Fruit fly (Drosophila melanogaster): ENCODE results near the gene CG5149.
A peak's percentile ranks its signal among the peaks of the same experiment; 100 is the strongest.

CG5149 gene

DNA sequence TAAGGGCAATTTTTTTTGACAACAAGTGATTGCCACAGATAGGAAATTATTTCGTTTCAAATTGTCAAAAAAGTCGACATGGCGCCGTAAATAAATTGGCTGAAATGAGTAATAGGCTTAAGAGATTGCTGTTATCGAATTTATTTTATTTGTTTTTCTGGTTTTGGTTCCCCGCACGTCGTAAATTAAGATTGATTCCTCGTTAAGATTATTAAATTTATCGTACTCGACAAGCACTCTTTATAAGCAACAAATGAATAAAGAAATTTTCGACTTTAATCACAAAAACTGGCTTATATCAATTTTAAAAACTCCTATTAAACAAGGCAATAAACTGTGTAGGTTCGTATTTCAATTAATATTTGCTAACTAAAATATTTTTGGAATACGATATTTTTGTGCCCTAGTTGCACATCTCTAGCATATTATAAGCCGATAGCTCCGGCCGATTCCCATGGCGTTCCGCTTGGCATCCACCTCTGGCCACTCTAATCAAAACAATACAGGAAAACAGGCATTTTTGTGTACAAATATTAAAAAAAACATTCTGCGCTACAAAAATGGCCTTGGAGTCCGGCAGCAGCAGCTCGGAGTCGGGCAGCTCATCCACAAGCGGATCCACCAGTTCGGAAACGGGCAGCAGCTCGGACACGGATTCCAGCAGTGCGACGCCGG, 24.0 kb upstream of the CG5149 start, which contains the start of gene chm (continued):
- TF ChIP-seq Hr3 (GFP tag; optimal IDR thresholded peaks at IDR 0.05): peak; percentile 28
- TF ChIP-seq CG8290 (GFP tag; optimal IDR thresholded peaks at IDR 0.05): peak; percentile 37
- TF ChIP-seq CG8290 (tag; optimal IDR thresholded peaks at IDR 0.05): peak in 1 of 2 experiments; percentile 81
- TF ChIP-seq Kr (GFP tag; optimal IDR thresholded peaks at IDR 0.05): no peak
- TF ChIP-seq nerfin-1 (tag; optimal IDR thresholded peaks at IDR 0.05): peak; percentile 66
- TF ChIP-seq Dad (GFP tag; optimal IDR thresholded peaks at IDR 0.05): no peak
- no peak for TF ChIP-seq CG10274 (GFP tag; optimal IDR thresholded peaks at IDR 0.05)
- peak; percentile 66 for TF ChIP-seq sd (tag; optimal IDR thresholded peaks at IDR 0.05)
- TF ChIP-seq tin (GFP tag; optimal IDR thresholded peaks at IDR 0.05): peak; percentile 38
- TF ChIP-seq hb (GFP tag; IDR thresholded peaks at IDR 0.05; ENCODE audit: partially characterized antibody): peak; percentile 77
- no peak for TF ChIP-seq ssp (GFP tag; IDR thresholded peaks at IDR 0.05)
- no peak for TF ChIP-seq psq (GFP tag; optimal IDR thresholded peaks at IDR 0.05)
- peak; percentile 53 for TF ChIP-seq Ets97D (GFP tag; optimal IDR thresholded peaks at IDR 0.05)
- TF ChIP-seq CG10654 (GFP tag; optimal IDR thresholded peaks at IDR 0.05): no peak
- no peak for TF ChIP-seq tio (GFP tag; optimal IDR thresholded peaks at IDR 0.05)
- no peak for TF ChIP-seq gcm2 (GFP tag; optimal IDR thresholded peaks at IDR 0.05)
- TF ChIP-seq CG4328 (GFP tag; optimal IDR thresholded peaks at IDR 0.05): no peak
- TF ChIP-seq CG13775 (GFP tag; optimal IDR thresholded peaks at IDR 0.05): no peak
- TF ChIP-seq hth (optimal IDR thresholded peaks at IDR 0.05): no peak
- TF ChIP-seq insv (GFP tag; optimal IDR thresholded peaks at IDR 0.05): peak in 1 of 2 experiments; percentile 6
- TF ChIP-seq CG10366 (GFP tag; IDR thresholded peaks at IDR 0.05): peak; percentile 30; the same call in 1 of the 2 replicates
- TF ChIP-seq Doc2 (GFP tag; IDR thresholded peaks at IDR 0.05): no peak
- no peak for TF ChIP-seq fd64A (GFP tag; optimal IDR thresholded peaks at IDR 0.05)
- peak; percentile 27 for TF ChIP-seq CG2116 (GFP tag; optimal IDR thresholded peaks at IDR 0.05)
- no peak for TF ChIP-seq Vsx1 (GFP tag; optimal IDR thresholded peaks at IDR 0.05)
- TF ChIP-seq Ssrp (tag; optimal IDR thresholded peaks at IDR 0.05): no peak
- TF ChIP-seq CG7357 (GFP tag; IDR thresholded peaks at IDR 0.05): no peak
- peak; percentile 92 for TF ChIP-seq Sry-δ (GFP tag; optimal IDR thresholded peaks at IDR 0.05)
- no peak for TF ChIP-seq Hr39 (optimal IDR thresholded peaks at IDR 0.05)
- no peak for TF ChIP-seq CG43689 (GFP tag; IDR thresholded peaks at IDR 0.05)
- no peak for TF ChIP-seq CG4854 (GFP tag; optimal IDR thresholded peaks at IDR 0.05)
- TF ChIP-seq NC2α (GFP tag; optimal IDR thresholded peaks at IDR 0.05): no peak
- no peak for TF ChIP-seq gt (GFP tag; IDR thresholded peaks at IDR 0.05)
- TF ChIP-seq CG16863 (GFP tag; optimal IDR thresholded peaks at IDR 0.05): no peak
- no peak for TF ChIP-seq slp2 (GFP tag; optimal IDR thresholded peaks at IDR 0.05)
- no peak for TF ChIP-seq HLHmδ (GFP tag; optimal IDR thresholded peaks at IDR 0.05)
- TF ChIP-seq ac (GFP tag; optimal IDR thresholded peaks at IDR 0.05): no peak
- no peak for TF ChIP-seq Six4 (GFP tag; optimal IDR thresholded peaks at IDR 0.05)
- no peak for TF ChIP-seq gsb-n (tag; optimal IDR thresholded peaks at IDR 0.05)
- no peak for TF ChIP-seq dan (GFP tag; IDR thresholded peaks at IDR 0.05)
- TF ChIP-seq zen (tag; optimal IDR thresholded peaks at IDR 0.05): no peak
- TF ChIP-seq CG6689 (GFP tag; IDR thresholded peaks at IDR 0.05): no peak
- TF ChIP-seq CG13287 (GFP tag; IDR thresholded peaks at IDR 0.05; ENCODE audit: partially characterized antibody): peak; percentile 93
- TF ChIP-seq CG11560 (tag; IDR thresholded peaks at IDR 0.05): no peak
- peak; percentile 90 for TF ChIP-seq CG16813 (GFP tag; IDR thresholded peaks at IDR 0.05; ENCODE audit: partially characterized antibody)
- TF ChIP-seq vnd (GFP tag; IDR thresholded peaks at IDR 0.05; ENCODE audit: partially characterized antibody): peak; percentile 81
- TF ChIP-seq Max (GFP tag; optimal IDR thresholded peaks at IDR 0.05): no peak
- no peak for TF ChIP-seq salm (tag; optimal IDR thresholded peaks at IDR 0.05)
- peak; percentile 10 for TF ChIP-seq CG9817 (tag; optimal IDR thresholded peaks at IDR 0.05)
- TF ChIP-seq CG12769 (tag; optimal IDR thresholded peaks at IDR 0.05): peak; percentile 39
- TF ChIP-seq bowl (GFP tag; IDR thresholded peaks at IDR 0.05): no peak
- TF ChIP-seq lmd (GFP tag; IDR thresholded peaks at IDR 0.05): peak; percentile 32; the same call in 1 of the 2 replicates

Measured in whole organism, embryonic.